Worm (Caenorhabditis elegans): ENCODE results near the gene Y4C6B.3.

DNA sequence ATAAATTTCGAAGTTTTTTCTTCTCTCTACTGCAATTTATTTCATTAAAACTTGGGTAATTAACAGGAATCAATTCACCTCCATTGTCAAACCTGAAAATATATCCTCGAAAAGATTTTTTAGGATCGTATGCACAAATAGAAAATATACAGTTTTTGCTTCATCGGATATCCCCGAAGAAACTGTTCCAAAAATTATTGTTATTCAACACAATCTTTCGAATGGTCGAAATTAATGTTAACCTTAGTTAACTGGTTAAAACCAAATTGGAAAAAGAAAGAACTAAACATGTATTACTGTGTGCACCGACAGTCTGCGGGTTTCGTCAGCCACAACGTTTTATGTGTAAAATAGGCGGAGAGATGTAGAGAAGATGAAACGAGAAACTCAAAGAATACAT lies 15.2 kb upstream of the Y4C6B.3 start:
- no peak for TF ChIP-seq tbx-11 (GFP tag; IDR thresholded peaks at IDR 0.05)
- no peak for TF ChIP-seq ceh-36 (tag; optimal IDR thresholded peaks at IDR 0.05)
- no peak for TF ChIP-seq ceh-13 (GFP tag; optimal IDR thresholded peaks at IDR 0.05)
- TF ChIP-seq flt-1 (GFP tag; IDR thresholded peaks at IDR 0.05) = no peak
- TF ChIP-seq hmg-4 (GFP tag; optimal IDR thresholded peaks at IDR 0.05) = no peak
- no peak for TF ChIP-seq ama-1 (optimal IDR thresholded peaks at IDR 0.05)

All from whole organism, early embryonic.